Worm (Caenorhabditis elegans): Measurements from ENCODE around the gene aip-1.
A peak's percentile ranks its signal among the peaks of the same experiment; 100 is the strongest.
"Not testable (repeated sequence)": the region's sequence is repeated elsewhere in the genome, so short reads cannot be mapped to it uniquely, and the experiment has no call there.

The aip-1 gene

ce11 chrV:14055097-14055496, 43.0 kb downstream of the aip-1 start (continued):
- TF ChIP-seq gei-17 (GFP tag; optimal IDR thresholded peaks at IDR 0.05) (peak; percentile 72), ceh-40 (GFP tag; IDR thresholded peaks at IDR 0.05) (0 out of 2 replicates have a peak, but pooled peaks have one; percentile 25), somi-1 (GFP tag; optimal IDR thresholded peaks at IDR 0.05) (peak; percentile 84), hsf-1 (GFP tag; IDR thresholded peaks at IDR 0.05) (peak; percentile 74), sea-2 (GFP tag; IDR thresholded peaks at IDR 0.05) (peak; percentile 93), ceh-58 (GFP tag; IDR thresholded peaks at IDR 0.05) (0 out of 2 replicates have a peak, but pooled peaks have one; percentile 13), egl-18 (GFP tag; IDR thresholded peaks at IDR 0.05) (peak; percentile 95), K12H6.12 (tag; optimal IDR thresholded peaks at IDR 0.05) (peak; percentile 92), snpc-1.3 (tag; optimal IDR thresholded peaks at IDR 0.05; ENCODE audit: insufficient read depth) (peak; percentile 19), ceh-79 (tag; optimal IDR thresholded peaks at IDR 0.05) (peak; percentile 68), lin-35 (GFP tag; optimal IDR thresholded peaks at IDR 0.05) (peak in 2 of 3 experiments; percentile 29 to 84), lir-1 (GFP tag; conservative IDR thresholded peaks at IDR 0.05) (peak; percentile 97), tbp1 (GFP tag; optimal IDR thresholded peaks at IDR 0.05) (peak; percentile 68), athp-1 (tag; optimal IDR thresholded peaks at IDR 0.05) (peak; percentile 91), ztf-28 (GFP tag; IDR thresholded peaks at IDR 0.05) (peak; percentile 91), snpc-4 (tag; optimal IDR thresholded peaks at IDR 0.05) (peak in 3 of 4 experiments; percentile 48 to 82 (median 77)), ets-4 (GFP tag; optimal IDR thresholded peaks at IDR 0.05) (peak; percentile 41), F57A8.1 (GFP tag; optimal IDR thresholded peaks at IDR 0.05) (peak; percentile 34), ceh-100 (GFP tag; IDR thresholded peaks at IDR 0.05) (peak; percentile 94), ceh-91 (GFP tag; IDR thresholded peaks at IDR 0.05) (peak; percentile 77), ztf-22 (GFP tag; optimal IDR thresholded peaks at IDR 0.05) (peak; percentile 78), C17E4.6 (GFP tag; IDR thresholded peaks at IDR 0.05) (peak; percentile 85), madf-8 (GFP tag; conservative IDR thresholded peaks at IDR 0.05) (peak; percentile 67), atf-7 (tag; optimal IDR thresholded peaks at IDR 0.05) (peak; percentile 95), nfya-2 (GFP tag; IDR thresholded peaks at IDR 0.05) (0 out of 2 replicates have a peak, but pooled peaks have one; percentile 40), ZK185.1 (tag; optimal IDR thresholded peaks at IDR 0.05; ENCODE audit: poor library complexity, severe bottlenecking) (peak; percentile 97), C06A6.2 (GFP tag; conservative IDR thresholded peaks at IDR 0.05) (peak; percentile 97), ztf-6 (GFP tag; IDR thresholded peaks at IDR 0.05) (peak; percentile 91), let-526 (GFP tag; IDR thresholded peaks at IDR 0.05) (peak; percentile 98), attf-6 (GFP tag; IDR thresholded peaks at IDR 0.05) (peak; percentile 58), madf-3 (GFP tag; IDR thresholded peaks at IDR 0.05) (peak; percentile 94), ekl-4 (GFP tag; IDR thresholded peaks at IDR 0.05) (peak; percentile 98), madf-6 (GFP tag; IDR thresholded peaks at IDR 0.05) (peak; percentile 85), ztf-3 (GFP tag; optimal IDR thresholded peaks at IDR 0.05) (peak; percentile 73), F22D6.2 (tag; optimal IDR thresholded peaks at IDR 0.05) (peak; percentile 86), nhr-27 (tag; optimal IDR thresholded peaks at IDR 0.05) (peak; percentile 75), zfh-2 (GFP tag; conservative IDR thresholded peaks at IDR 0.05) (peak; percentile 82), pbrm-1 (GFP tag; IDR thresholded peaks at IDR 0.05) (peak; percentile 95), let-607 (tag; optimal IDR thresholded peaks at IDR 0.05) (peak; percentile 55 to 92), ceh-27 (GFP tag; optimal IDR thresholded peaks at IDR 0.05) (peak; percentile 96), F57C9.4 (tag; optimal IDR thresholded peaks at IDR 0.05) (peak; percentile 87), mcd-1 (GFP tag; IDR thresholded peaks at IDR 0.05) (peak; percentile 99), egl-44 (GFP tag; IDR thresholded peaks at IDR 0.05) (peak; percentile 94), ztf-26 (tag; optimal IDR thresholded peaks at IDR 0.05) (peak; percentile 94), chd-7 (tag; optimal IDR thresholded peaks at IDR 0.05) (peak; percentile 87), ztf-18 (tag; optimal IDR thresholded peaks at IDR 0.05) (peak; percentile 55), ccch-3 (GFP tag; optimal IDR thresholded peaks at IDR 0.05) (peak; percentile 92)
- not testable (repeated sequence) for TF ChIP-seq snpc-4 (GFP tag; optimal IDR thresholded peaks at IDR 0.05)
